Worm (Caenorhabditis elegans): ENCODE results near the gene F01D5.3.

ce11 chrII:13957437-13957836 is 42.5 kb downstream of the F01D5.3 start, which contains the start of gene zip-3:
- TF ChIP-seq pha-4 (tag; optimal IDR thresholded peaks at IDR 0.05) (no peak), sptf-1 (tag; optimal IDR thresholded peaks at IDR 0.05) (no peak), unc-39 (tag; optimal IDR thresholded peaks at IDR 0.05) (no peak), unc-62 (GFP tag; optimal IDR thresholded peaks at IDR 0.05) (no peak)
